Fruit fly (Drosophila melanogaster): ENCODE data around the gene Cyp12e1.

The Cyp12e1 gene

DNA sequence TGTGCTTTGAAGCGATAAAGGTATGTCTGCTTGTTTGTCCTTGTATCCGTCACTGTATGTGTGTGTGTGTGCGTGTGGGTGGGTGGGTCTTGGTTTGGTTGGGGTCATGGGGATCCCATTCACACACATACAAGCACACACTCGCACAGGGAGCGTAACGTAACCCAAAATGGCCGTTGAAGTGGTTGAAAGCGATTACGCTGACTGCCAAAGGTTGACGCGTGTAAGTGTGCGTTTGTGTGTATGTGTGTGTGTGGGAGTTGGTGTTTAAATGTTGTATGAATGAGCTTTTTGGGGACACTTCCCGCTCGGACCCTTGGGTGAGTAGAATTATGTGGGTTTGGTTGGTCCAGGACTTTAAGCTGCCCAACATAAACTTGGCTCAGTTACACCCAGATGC lies 13.4 kb upstream of the Cyp12e1 start:
- TF ChIP-seq Dfd (GFP tag; optimal IDR thresholded peaks at IDR 0.05) = peak; percentile 66
- TF ChIP-seq dsf (GFP tag; optimal IDR thresholded peaks at IDR 0.05; ENCODE audit: borderline replicate concordance) = no peak
- TF ChIP-seq Mio (GFP tag; optimal IDR thresholded peaks at IDR 0.05) = no peak

DNA sequence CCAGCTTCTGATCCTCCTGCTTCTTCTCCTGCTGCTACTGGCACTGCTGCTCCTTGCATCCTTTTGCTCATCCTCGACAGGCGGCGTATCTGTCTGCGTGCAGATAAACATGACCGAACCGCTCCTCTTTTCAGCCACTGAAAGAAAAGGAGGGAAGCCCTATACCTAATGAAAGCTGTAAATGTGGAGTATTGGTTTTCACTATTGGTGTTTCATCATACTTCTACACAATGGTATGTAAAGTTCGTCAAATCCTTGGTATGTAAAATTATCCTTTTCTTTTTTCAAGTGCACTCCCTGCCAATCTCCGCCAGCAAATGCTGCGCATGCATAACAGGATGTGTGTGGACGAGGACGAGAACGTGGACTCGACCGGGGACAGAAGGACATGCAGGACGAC lies 6.3 kb upstream of the Cyp12e1 start, which contains the start of gene CG46270:
TSS of gene CG46270 (minus strand) at position 101 of the 400 bp plus-strand sequence.
- TF ChIP-seq lola (GFP tag; optimal IDR thresholded peaks at IDR 0.05) = no peak
- TF ChIP-seq dmrt93B (GFP tag; optimal IDR thresholded peaks at IDR 0.05) = no peak
- no peak for TF ChIP-seq woc (GFP tag; optimal IDR thresholded peaks at IDR 0.05)
- TF ChIP-seq Myc (optimal IDR thresholded peaks at IDR 0.05) = no peak
- no peak for TF ChIP-seq Dfd (GFP tag; optimal IDR thresholded peaks at IDR 0.05)

DNA sequence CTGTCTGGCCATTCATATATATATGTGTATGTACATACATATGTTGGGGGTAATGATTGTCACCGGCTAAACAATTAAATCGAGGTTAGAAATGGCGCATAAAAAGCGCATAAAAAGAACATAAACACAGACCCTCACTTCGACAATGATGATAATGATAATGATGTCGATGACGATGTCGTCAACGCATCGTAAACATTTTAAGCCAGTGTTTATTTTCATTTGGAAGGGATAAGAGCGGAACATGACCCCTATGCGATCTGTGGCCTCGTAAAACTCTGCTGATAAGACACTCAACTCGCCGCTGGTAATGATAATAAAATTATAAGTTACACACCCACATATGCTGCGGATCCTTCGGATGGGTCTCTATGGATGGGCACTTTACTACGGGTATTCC lies 3.5 kb upstream of the Cyp12e1 start:
- no peak for TF ChIP-seq HLH106 (tag; optimal IDR thresholded peaks at IDR 0.05)
- TF ChIP-seq dsf (GFP tag; optimal IDR thresholded peaks at IDR 0.05; ENCODE audit: borderline replicate concordance) = no peak
- TF ChIP-seq foxo (GFP tag; optimal IDR thresholded peaks at IDR 0.05) = no peak
- no peak for TF ChIP-seq br (GFP tag; optimal IDR thresholded peaks at IDR 0.05)
- TF ChIP-seq CG32264 (GFP tag; optimal IDR thresholded peaks at IDR 0.05) = no peak
- TF ChIP-seq Dfd (GFP tag; optimal IDR thresholded peaks at IDR 0.05) = no peak
- TF ChIP-seq usp (GFP tag; optimal IDR thresholded peaks at IDR 0.05) = no peak
- TF ChIP-seq lola (GFP tag; optimal IDR thresholded peaks at IDR 0.05) = no peak
- no peak for TF ChIP-seq pan (optimal IDR thresholded peaks at IDR 0.05)
- TF ChIP-seq Hr78 (GFP tag; optimal IDR thresholded peaks at IDR 0.05) = no peak
- no peak for TF ChIP-seq CrebA (GFP tag; optimal IDR thresholded peaks at IDR 0.05; ENCODE audit: borderline replicate concordance)
- no peak for TF ChIP-seq dl (GFP tag; optimal IDR thresholded peaks at IDR 0.05; ENCODE audit: insufficient read depth in 1 of 2, partially characterized antibody in 2 of 2)
- TF ChIP-seq brk (GFP tag; optimal IDR thresholded peaks at IDR 0.05) = no peak
- no peak for TF ChIP-seq rgr (GFP tag; optimal IDR thresholded peaks at IDR 0.05)
- no peak for TF ChIP-seq tai (GFP tag; optimal IDR thresholded peaks at IDR 0.05)
- TF ChIP-seq ey (GFP tag; optimal IDR thresholded peaks at IDR 0.05) = no peak
- TF ChIP-seq Hnf4 (GFP tag; optimal IDR thresholded peaks at IDR 0.05) = no peak
- TF ChIP-seq N (GFP tag; optimal IDR thresholded peaks at IDR 0.05) = no peak
- no peak for TF ChIP-seq Myc (optimal IDR thresholded peaks at IDR 0.05)

DNA sequence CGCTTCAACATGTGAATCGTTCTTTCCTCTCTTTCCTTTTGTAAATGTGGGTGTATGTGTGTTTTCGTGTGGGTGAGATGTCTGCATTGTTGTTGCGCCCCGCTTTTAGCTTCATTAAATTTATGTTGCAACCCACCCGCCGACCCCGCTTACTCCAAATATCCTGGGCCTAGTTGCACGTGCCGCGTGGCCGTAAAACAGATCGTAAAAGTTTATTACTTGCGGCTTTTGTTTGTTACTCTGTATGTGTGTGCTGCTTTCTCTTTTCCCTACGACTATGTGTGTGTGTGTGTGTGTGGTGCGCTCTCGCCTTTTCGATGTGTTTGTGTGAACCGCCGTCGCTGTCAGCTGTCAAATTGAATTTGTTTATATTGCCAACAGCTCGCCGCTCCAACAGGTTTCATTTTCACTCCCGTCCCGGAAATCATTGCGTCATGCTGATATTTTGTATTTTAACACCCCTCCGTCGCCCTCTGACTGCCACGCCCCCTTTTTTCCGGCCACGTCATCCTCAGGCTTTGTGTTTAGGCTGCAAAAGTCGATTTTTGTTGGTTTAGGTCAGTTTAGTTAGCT lies 1.1 kb upstream of the Cyp12e1 start:
- TF ChIP-seq jim (GFP tag; optimal IDR thresholded peaks at IDR 0.05) (no peak), CG32264 (GFP tag; optimal IDR thresholded peaks at IDR 0.05) (no peak), lola (GFP tag; optimal IDR thresholded peaks at IDR 0.05) (no peak), Dfd (GFP tag; optimal IDR thresholded peaks at IDR 0.05) (peak; percentile 61), ey (GFP tag; optimal IDR thresholded peaks at IDR 0.05) (no peak), Vsx2 (GFP tag; optimal IDR thresholded peaks at IDR 0.05; ENCODE audit: partially characterized antibody) (no peak), fru (GFP tag; optimal IDR thresholded peaks at IDR 0.05) (no peak), Dif (GFP tag; optimal IDR thresholded peaks at IDR 0.05; ENCODE audit: partially characterized antibody) (no peak)

DNA sequence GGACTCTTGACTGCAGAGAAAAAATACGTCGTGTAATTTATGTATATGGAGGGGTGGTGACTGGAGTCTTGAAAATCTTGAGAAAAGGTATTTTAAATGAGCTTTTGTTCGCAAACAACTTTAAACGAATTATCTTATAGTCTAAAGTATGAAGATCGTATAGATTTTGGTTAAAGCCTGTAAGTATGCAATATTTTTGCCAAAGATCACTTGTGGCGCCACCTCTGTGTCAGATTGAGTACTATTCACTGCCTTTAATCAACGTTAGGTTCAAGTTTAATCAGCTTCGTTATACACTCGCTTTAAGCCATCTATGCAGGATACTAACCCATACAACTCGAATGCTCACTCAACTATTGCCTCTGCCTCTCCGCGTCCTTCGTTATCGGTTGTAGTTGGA lies 2.4 kb downstream of the Cyp12e1 start:
- TF ChIP-seq tai (GFP tag; optimal IDR thresholded peaks at IDR 0.05) (no peak), Myc (optimal IDR thresholded peaks at IDR 0.05) (peak; percentile 52)

DNA sequence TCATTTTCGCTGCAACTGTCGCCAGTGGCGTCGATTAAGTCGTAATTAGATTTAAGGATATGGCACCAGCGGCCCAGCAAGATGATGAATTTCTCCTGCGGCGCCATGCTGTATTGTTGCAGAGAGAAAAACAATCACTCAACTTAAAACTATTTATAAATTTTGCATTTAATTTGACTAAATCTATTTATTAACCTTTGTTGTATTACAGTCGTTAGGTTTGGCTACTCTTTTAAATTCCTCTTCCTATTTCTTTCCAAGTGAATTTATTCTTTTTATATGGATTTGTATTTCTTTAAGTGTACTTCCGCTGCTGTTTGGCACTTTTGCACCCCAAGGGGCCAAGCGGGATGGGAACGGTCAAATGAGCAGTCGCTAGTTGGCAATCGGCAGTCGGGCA lies 14.4 kb downstream of the Cyp12e1 start:
- TF ChIP-seq CG9705 (GFP tag; optimal IDR thresholded peaks at IDR 0.05) (no peak), foxo (GFP tag; optimal IDR thresholded peaks at IDR 0.05) (peak in 1 of 2 experiments; percentile 26), ey (GFP tag; optimal IDR thresholded peaks at IDR 0.05) (no peak), Vsx2 (GFP tag; optimal IDR thresholded peaks at IDR 0.05; ENCODE audit: partially characterized antibody) (no peak), Sp1 (GFP tag; optimal IDR thresholded peaks at IDR 0.05) (no peak)

DNA sequence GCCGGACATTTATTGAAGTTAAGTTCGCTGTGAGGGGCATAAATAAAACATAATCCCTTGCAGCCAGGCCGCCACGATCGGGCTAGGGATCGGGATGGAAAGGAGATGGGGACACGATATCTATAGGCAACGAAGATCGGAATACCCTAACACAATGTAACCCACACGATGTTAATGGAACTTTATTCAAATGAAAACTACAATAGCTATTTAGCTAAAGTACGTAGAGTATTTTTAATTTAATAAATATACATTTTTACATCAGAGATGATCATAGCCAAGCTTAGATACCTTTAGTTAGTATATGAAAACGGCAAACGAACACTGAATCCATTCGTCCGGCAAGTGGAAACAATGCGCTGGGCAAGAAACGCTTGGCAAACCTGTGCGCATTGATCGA lies 20.3 kb downstream of the Cyp12e1 start:
- no peak for TF ChIP-seq Hr83 (GFP tag; optimal IDR thresholded peaks at IDR 0.05; ENCODE audit: poor library complexity, severe bottlenecking)
- no peak for TF ChIP-seq jim (GFP tag; optimal IDR thresholded peaks at IDR 0.05)
- TF ChIP-seq ey (GFP tag; optimal IDR thresholded peaks at IDR 0.05) = peak; percentile 27
- TF ChIP-seq Abd-B (GFP tag; optimal IDR thresholded peaks at IDR 0.05) = no peak
- no peak for TF ChIP-seq Hr78 (GFP tag; optimal IDR thresholded peaks at IDR 0.05)
- TF ChIP-seq tai (GFP tag; optimal IDR thresholded peaks at IDR 0.05) = no peak
- peak; percentile 46 for TF ChIP-seq fru (GFP tag; optimal IDR thresholded peaks at IDR 0.05)
- no peak for TF ChIP-seq N (GFP tag; optimal IDR thresholded peaks at IDR 0.05)
- TF ChIP-seq Hnf4 (GFP tag; optimal IDR thresholded peaks at IDR 0.05) = no peak
- no peak for TF ChIP-seq CrebA (GFP tag; optimal IDR thresholded peaks at IDR 0.05; ENCODE audit: borderline replicate concordance)
- no peak for TF ChIP-seq br (GFP tag; optimal IDR thresholded peaks at IDR 0.05)
- no peak for TF ChIP-seq Dif (GFP tag; optimal IDR thresholded peaks at IDR 0.05; ENCODE audit: partially characterized antibody)
- TF ChIP-seq Jra (GFP tag; optimal IDR thresholded peaks at IDR 0.05) = no peak
- TF ChIP-seq woc (GFP tag; optimal IDR thresholded peaks at IDR 0.05) = peak; percentile 16
- TF ChIP-seq dmrt93B (GFP tag; optimal IDR thresholded peaks at IDR 0.05) = peak; percentile 30
- TF ChIP-seq Mio (GFP tag; optimal IDR thresholded peaks at IDR 0.05) = no peak
- no peak for TF ChIP-seq Dfd (GFP tag; optimal IDR thresholded peaks at IDR 0.05)
- TF ChIP-seq lola (GFP tag; optimal IDR thresholded peaks at IDR 0.05) = no peak
- peak; percentile 70 for TF ChIP-seq h (GFP tag; optimal IDR thresholded peaks at IDR 0.05)
- peak; percentile 17 for TF ChIP-seq OdsH (GFP tag; optimal IDR thresholded peaks at IDR 0.05)
- TF ChIP-seq usp (GFP tag; optimal IDR thresholded peaks at IDR 0.05) = no peak
- TF ChIP-seq rgr (GFP tag; optimal IDR thresholded peaks at IDR 0.05) = peak; percentile 30
- no peak for TF ChIP-seq GATAd (GFP tag; optimal IDR thresholded peaks at IDR 0.05)
- peak in 1 of 2 experiments; percentile 43 for TF ChIP-seq foxo (GFP tag; optimal IDR thresholded peaks at IDR 0.05)
- no peak for TF ChIP-seq CG32264 (GFP tag; optimal IDR thresholded peaks at IDR 0.05)
